Fruit fly (Drosophila melanogaster): ENCODE measurements around the gene CG5122.

Gene CG5122

dm6 chr2L:13135929-13136328, 5.5 kb downstream of the CG5122 start (continued):
- TF ChIP-seq CG13424 (tag; optimal IDR thresholded peaks at IDR 0.05) (no peak), btn (GFP tag; optimal IDR thresholded peaks at IDR 0.05) (no peak), CG10462 (GFP tag; optimal IDR thresholded peaks at IDR 0.05) (no peak), ap (GFP tag; IDR thresholded peaks at IDR 0.05) (no peak), pum (GFP tag; optimal IDR thresholded peaks at IDR 0.05) (no peak), CG10959 (GFP tag; IDR thresholded peaks at IDR 0.05) (no peak), CoRest (tag; optimal IDR thresholded peaks at IDR 0.05) (no peak), CG6791 (GFP tag; IDR thresholded peaks at IDR 0.05; ENCODE audit: partially characterized antibody) (no peak), Jarid2 (GFP tag; optimal IDR thresholded peaks at IDR 0.05) (no peak), CG2129 (GFP tag; IDR thresholded peaks at IDR 0.05; ENCODE audit: partially characterized antibody) (no peak), maf-S (GFP tag; optimal IDR thresholded peaks at IDR 0.05) (no peak)

- TF ChIP-seq CG9797 (GFP tag; optimal IDR thresholded peaks at IDR 0.05), result no peak
- TF ChIP-seq run (tag; optimal IDR thresholded peaks at IDR 0.05), result no peak
- no peak for TF ChIP-seq CG17186 (GFP tag; optimal IDR thresholded peaks at IDR 0.05)
- TF ChIP-seq CG7271 (tag; optimal IDR thresholded peaks at IDR 0.05), result no peak
- TF ChIP-seq Chrac-16 (GFP tag; optimal IDR thresholded peaks at IDR 0.05), result no peak
- TF ChIP-seq CrebB (tag; optimal IDR thresholded peaks at IDR 0.05), result no peak
- no peak for TF ChIP-seq CG8765 (GFP tag; IDR thresholded peaks at IDR 0.05)
- TF ChIP-seq dysf (GFP tag; IDR thresholded peaks at IDR 0.05), result 0 out of 3 replicates have a peak, but pooled peaks have one; percentile 13
- TF ChIP-seq Med (GFP tag), result peak; percentile 61
- TF ChIP-seq Hr78 (GFP tag; optimal IDR thresholded peaks at IDR 0.05), result peak in 1 of 2 experiments; percentile 12
- TF ChIP-seq lab (GFP tag; optimal IDR thresholded peaks at IDR 0.05), result peak; percentile 22
- no peak for TF ChIP-seq CG2889 (GFP tag; IDR thresholded peaks at IDR 0.05)
- TF ChIP-seq ab (GFP tag; optimal IDR thresholded peaks at IDR 0.05), result no peak
- TF ChIP-seq Pdp1 (GFP tag; optimal IDR thresholded peaks at IDR 0.05), result peak in 1 of 2 experiments; percentile 69
- TF ChIP-seq CG34376 (GFP tag; optimal IDR thresholded peaks at IDR 0.05), result peak; percentile 67
- TF ChIP-seq CG6175 (GFP tag; IDR thresholded peaks at IDR 0.05), result 0 out of 3 replicates have a peak, but pooled peaks have one; percentile 22
- TF ChIP-seq trh (GFP tag; optimal IDR thresholded peaks at IDR 0.05), result no peak
- peak; percentile 36 for TF ChIP-seq sug (tag; optimal IDR thresholded peaks at IDR 0.05)
- TF ChIP-seq zfh1 (GFP tag; IDR thresholded peaks at IDR 0.05), result no peak
- peak; percentile 7 for TF ChIP-seq ERR (GFP tag; optimal IDR thresholded peaks at IDR 0.05)
- no peak for TF ChIP-seq CG5953 (GFP tag; IDR thresholded peaks at IDR 0.05)
These were observed 10.5 kb downstream of the CG5122 start for dm6 chr2L:13140891-13141290.

dm6 chr2L:13142803-13143202, 12.4 kb downstream of the CG5122 start, which contains the start of gene CG9928:
TSS of gene CG9928 (minus strand) at chr2L:13142903.
- TF ChIP-seq schlank (tag; optimal IDR thresholded peaks at IDR 0.05), result no peak
- peak; percentile 16 for TF ChIP-seq Ets65A (GFP tag)

- TF ChIP-seq Bdp1 (GFP tag; optimal IDR thresholded peaks at IDR 0.05) (no peak), rib (GFP tag; IDR thresholded peaks at IDR 0.05) (no peak), CG11247 (GFP tag; IDR thresholded peaks at IDR 0.05) (no peak)
These were observed 13.1 kb downstream of the CG5122 start, which contains the start of gene CG16978 for dm6 chr2L:13143522-13143921. TSS of gene CG16978 (minus strand) at chr2L:13143622.
